Worm (Caenorhabditis elegans) whole organism, L1 larva: Measurements from ENCODE around the gene fbxc-12.

Experiments
- aly-2 ChIP-seq: fragments of 150-350 bp; optimal IDR thresholded peaks from 2 replicates; lab custom pipeline; 2014; ENCODE audit warnings: missing biosample characterization, missing genetic modification characterization
- blmp-1 ChIP-seq: fragments of 150-350 bp; optimal IDR thresholded peaks from 2 replicates; lab custom pipeline; 2014; ENCODE audit warnings: missing biosample characterization, missing genetic modification characterization
- ces-1 ChIP-seq: fragments of 150-350 bp; optimal IDR thresholded peaks from 2 replicates; lab custom pipeline; 2014; ENCODE audit warnings: missing biosample characterization, missing genetic modification reagents, missing genetic modification characterization
- grh-1 ChIP-seq: fragments of 200-800 bp; sonication (Bioruptor generic); IDR thresholded peaks from 2 replicates; pipeline ENCODE4 v1.3.6; 2022; ENCODE audit warnings: missing genetic modification reagents, missing genetic modification characterization, missing compliant biosample characterization
- nhr-20 ChIP-seq: sonication (generic microtip); optimal IDR thresholded peaks from 2 replicates; lab custom pipeline; 2016; ENCODE audit warnings: mild to moderate bottlenecking, missing genetic modification characterization, missing compliant biosample characterization
- nhr-237 ChIP-seq: fragments of 150-350 bp; optimal IDR thresholded peaks from 2 replicates; lab custom pipeline; 2014; ENCODE audit warnings: missing biosample characterization, missing genetic modification characterization

Gene fbxc-12

DNA sequence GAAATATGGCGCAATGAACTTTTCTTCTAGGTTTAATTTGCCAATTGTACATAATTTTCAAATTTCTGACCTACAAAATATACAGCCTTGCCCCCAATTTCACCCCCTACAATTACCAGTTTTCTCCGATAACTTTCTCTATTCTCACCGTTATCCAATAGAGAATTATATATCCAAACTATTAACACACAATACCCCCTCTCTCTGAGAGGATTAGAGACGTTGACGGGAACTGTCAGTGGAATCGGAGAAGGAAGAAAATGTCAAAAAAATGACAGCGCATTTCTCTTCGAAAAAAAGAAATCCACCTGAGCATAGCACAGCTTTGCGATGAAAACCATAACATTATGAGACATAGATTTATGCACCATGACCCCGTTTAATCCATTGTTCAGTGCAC lies 48.1 kb downstream of the fbxc-12 start:
- no peak for TF ChIP-seq nhr-237 (tag; lab: Kevin White, UChicago)
- no peak for TF ChIP-seq nhr-20 (tag; lab: Kevin White, UChicago)
- no peak for TF ChIP-seq aly-2 (tag; lab: Kevin White, UChicago)
- TF ChIP-seq ces-1 (GFP tag; lab: Kevin White, UChicago) = no peak
- no peak for TF ChIP-seq grh-1
- peak; percentile 77 for TF ChIP-seq blmp-1 (tag; lab: Kevin White, UChicago)
